Fruit fly (Drosophila melanogaster) whole organism, pupa: ENCODE data around the gene CG11726.

Experiments
- CG10348 ChIP-seq: fragments of 200-800 bp; sonication (Bioruptor generic); IDR thresholded peaks from 2 replicates; pipeline ENCODE4 v1.3.6; 2022; ENCODE audit warnings: missing biosample characterization, missing genetic modification characterization
- CG12605 ChIP-seq: fragments of 200-800 bp; sonication (Bioruptor generic); IDR thresholded peaks from 2 replicates; pipeline ENCODE4 v1.3.6; 2022; ENCODE audit warnings: missing biosample characterization, missing genetic modification characterization
- CG13204 ChIP-seq: fragments of 200-800 bp; sonication (Bioruptor generic); optimal IDR thresholded peaks from 2 replicates; lab custom pipeline; 2018; ENCODE audit warnings: missing biosample characterization, mild to moderate bottlenecking, missing genetic modification characterization, moderate library complexity
- CG14655 ChIP-seq: fragments of 200-800 bp; sonication (Bioruptor generic); optimal IDR thresholded peaks from 3 replicates; lab custom pipeline; 2017; ENCODE audit warnings: mild to moderate bottlenecking, missing biosample characterization, missing genetic modification reagents, missing genetic modification characterization
- CG15710 ChIP-seq: fragments of 200-800 bp; sonication (Bioruptor generic); optimal IDR thresholded peaks from 2 replicates; lab custom pipeline; 2018; ENCODE audit warnings: missing biosample characterization, mild to moderate bottlenecking, missing genetic modification characterization, moderate library complexity
- CG17806 ChIP-seq: fragments of 200-800 bp; sonication (Bioruptor generic); optimal IDR thresholded peaks from 2 replicates; lab custom pipeline; 2018; ENCODE audit warnings: missing biosample characterization, mild to moderate bottlenecking, missing genetic modification characterization, moderate library complexity
- CG32121 ChIP-seq: fragments of 200-800 bp; sonication (Bioruptor generic); IDR thresholded peaks from 2 replicates; pipeline ENCODE4 v1.3.6; 2022; ENCODE audit warnings: missing biosample characterization, missing genetic modification characterization
- CG34367 ChIP-seq: fragments of 200-800 bp; sonication (Bioruptor generic); optimal IDR thresholded peaks from 2 replicates; lab custom pipeline; 2018; ENCODE audit warnings: missing biosample characterization, mild to moderate bottlenecking, missing genetic modification characterization
- CG4496 ChIP-seq: fragments of 200-800 bp; sonication (Bioruptor generic); IDR thresholded peaks from 3 replicates; pipeline ENCODE4 v1.3.6; 2022; ENCODE audit warnings: missing biosample characterization, missing genetic modification characterization
- CG8159 ChIP-seq: fragments of 200-800 bp; sonication (Bioruptor generic); optimal IDR thresholded peaks from 3 replicates; lab custom pipeline; 2018; ENCODE audit warnings: missing biosample characterization, mild to moderate bottlenecking, missing genetic modification characterization, moderate library complexity
- CG8301 ChIP-seq: fragments of 200-800 bp; sonication (Bioruptor generic); optimal IDR thresholded peaks from 2 replicates; lab custom pipeline; 2018; ENCODE audit warnings: missing biosample characterization, mild to moderate bottlenecking, missing genetic modification characterization
- CG9948 ChIP-seq: fragments of 200-800 bp; sonication (Bioruptor generic); optimal IDR thresholded peaks from 2 replicates; lab custom pipeline; 2018; ENCODE audit warnings: missing biosample characterization, mild to moderate bottlenecking, missing genetic modification characterization, moderate library complexity
- D1 ChIP-seq: fragments of 200-800 bp; sonication (Bioruptor generic); optimal IDR thresholded peaks from 2 replicates; lab custom pipeline; 2018; ENCODE audit warnings: missing biosample characterization, mild to moderate bottlenecking, missing genetic modification characterization, moderate library complexity
- EcR ChIP-seq: fragments of 200-800 bp; sonication (Bioruptor generic); optimal IDR thresholded peaks from 3 replicates; lab custom pipeline; 2019; ENCODE audit warnings: missing biosample characterization, missing genetic modification characterization, mild to moderate bottlenecking, moderate library complexity, missing genetic modification reagents
- Ets98B ChIP-seq: fragments of 200-800 bp; sonication (Bioruptor generic); IDR thresholded peaks from 2 replicates; pipeline ENCODE4 v1.3.6; 2022; ENCODE audit warnings: missing biosample characterization, missing genetic modification characterization
- Pif1A ChIP-seq: fragments of 200-800 bp; sonication (Bioruptor generic); optimal IDR thresholded peaks from 3 replicates; lab custom pipeline; 2016; ENCODE audit warnings: missing biosample characterization, missing genetic modification characterization
- Pif1B ChIP-seq: fragments of 200-800 bp; sonication (Bioruptor generic); optimal IDR thresholded peaks from 3 replicates; lab custom pipeline; 2016; ENCODE audit warnings: missing biosample characterization, missing genetic modification characterization
- Snoo ChIP-seq: fragments of 200-800 bp; sonication (Bioruptor generic); optimal IDR thresholded peaks from 3 replicates; lab custom pipeline; 2017; ENCODE audit warnings: missing biosample characterization, mild to moderate bottlenecking, missing genetic modification characterization, inconsistent platforms
- fd96Ca ChIP-seq: fragments of 200-800 bp; sonication (Bioruptor generic); IDR thresholded peaks from 3 replicates; pipeline ENCODE4 v1.3.6; 2022; ENCODE audit warnings: missing biosample characterization, missing genetic modification characterization
- gl ChIP-seq: fragments of 200-800 bp; sonication (Bioruptor generic); optimal IDR thresholded peaks from 2 replicates; lab custom pipeline; 2018; ENCODE audit warnings: missing biosample characterization, mild to moderate bottlenecking, missing genetic modification characterization
- rn ChIP-seq: fragments of 200-800 bp; sonication (Bioruptor generic); IDR thresholded peaks from 2 replicates; pipeline ENCODE4 v1.3.6; 2022; ENCODE audit warnings: missing biosample characterization, missing genetic modification characterization

The CG11726 gene

DNA sequence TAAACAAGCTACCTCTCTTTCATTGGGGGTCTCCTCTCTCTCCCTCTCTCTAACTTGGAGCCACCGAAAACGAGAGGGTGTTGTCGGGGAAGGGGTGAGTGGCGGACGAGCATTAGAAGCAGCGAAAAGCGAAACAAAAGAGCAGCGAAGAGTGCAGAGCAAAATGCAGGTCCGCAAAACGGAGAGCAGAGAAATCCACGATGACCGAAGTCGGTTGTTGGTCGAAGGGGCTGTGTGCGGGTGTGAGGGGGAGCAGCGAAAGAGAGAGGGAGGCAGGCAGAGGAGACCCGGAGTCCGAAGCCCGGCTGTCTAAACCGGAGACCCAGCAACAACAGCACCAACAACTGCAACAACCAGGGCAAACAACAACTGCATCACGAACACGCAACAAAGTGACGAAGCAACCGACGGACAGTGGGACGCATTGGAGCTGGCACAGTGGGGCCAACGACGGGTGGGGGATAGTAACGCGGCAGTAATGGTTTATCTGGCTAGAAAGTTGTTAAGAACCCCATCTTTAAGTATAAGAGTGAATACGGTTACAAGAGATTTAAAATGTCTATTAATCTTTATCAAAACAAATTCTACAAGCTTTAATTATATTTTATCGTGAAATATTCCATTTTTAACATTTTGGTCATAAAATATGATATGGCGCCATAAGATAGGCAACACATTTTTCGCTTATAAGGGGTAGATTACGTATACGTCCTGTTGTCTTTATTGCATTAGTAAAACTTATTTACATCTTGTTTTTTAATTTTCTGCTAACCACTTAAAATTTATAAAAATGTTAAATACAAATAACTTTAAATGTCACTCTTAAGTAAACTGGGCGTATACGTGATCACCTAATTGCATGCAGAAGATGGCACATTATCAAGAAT lies 28.8 kb upstream of the CG11726 start:
- TF ChIP-seq CG8301 (no peak), EcR (GFP tag; lab: Kevin White, UChicago) (peak; percentile 52), fd96Ca (GFP tag; lab: Robert Waterston, UW) (peak; percentile 67), CG12605 (peak; percentile 46), Snoo (tag; lab: Kevin White, UChicago) (no peak), CG34367 (tag; lab: Kevin White, UChicago) (no peak), gl (tag; lab: Kevin White, UChicago) (no peak), Pif1B (no peak), CG4496 (GFP tag; lab: Robert Waterston, UW) (peak; percentile 64), Pif1A (no peak), CG17806 (peak; percentile 24), CG32121 (peak; percentile 59), D1 (tag; lab: Kevin White, UChicago) (peak; percentile 10), CG9948 (peak; percentile 32), rn (GFP tag; lab: Robert Waterston, UW) (no peak), CG15710 (tag; lab: Kevin White, UChicago) (peak; percentile 15), CG13204 (GFP tag; lab: Kevin White, UChicago) (no peak), CG10348 (no peak), CG14655 (GFP tag; lab: Kevin White, UChicago) (peak; percentile 36), Ets98B (GFP tag; lab: Robert Waterston, UW) (peak; percentile 80), CG8159 (tag; lab: Kevin White, UChicago) (peak; percentile 54)

- TF ChIP-seq fd96Ca (GFP tag; lab: Robert Waterston, UW) (peak; percentile 85), CG9948 (no peak), CG4496 (GFP tag; lab: Robert Waterston, UW) (peak; percentile 90), CG17806 (no peak), Pif1A (no peak), Snoo (tag; lab: Kevin White, UChicago) (no peak), EcR (GFP tag; lab: Kevin White, UChicago) (peak; percentile 97), CG15710 (tag; lab: Kevin White, UChicago) (no peak), CG10348 (no peak), Ets98B (GFP tag; lab: Robert Waterston, UW) (peak; percentile 80), CG14655 (GFP tag; lab: Kevin White, UChicago) (no peak), Pif1B (peak; percentile 4), CG13204 (GFP tag; lab: Kevin White, UChicago) (peak; percentile 90), D1 (tag; lab: Kevin White, UChicago) (no peak), CG32121 (peak; percentile 88), CG34367 (tag; lab: Kevin White, UChicago) (no peak), CG12605 (peak; percentile 77), rn (GFP tag; lab: Robert Waterston, UW) (no peak), CG8159 (tag; lab: Kevin White, UChicago) (no peak), CG8301 (peak; percentile 15), gl (tag; lab: Kevin White, UChicago) (peak; percentile 67)
Measured at dm6 chr3L:11366422-11366821, 28.1 kb upstream of the CG11726 start.

dm6 chr3L:11367797-11368196 lies 26.7 kb upstream of the CG11726 start:
- TF ChIP-seq rn (GFP tag; lab: Robert Waterston, UW) (no peak), CG8301 (no peak), Ets98B (GFP tag; lab: Robert Waterston, UW) (no peak), CG32121 (peak; percentile 13), CG14655 (GFP tag; lab: Kevin White, UChicago) (peak; percentile 37), CG15710 (tag; lab: Kevin White, UChicago) (no peak), CG8159 (tag; lab: Kevin White, UChicago) (peak; percentile 16), CG17806 (no peak), CG9948 (peak; percentile 1), fd96Ca (GFP tag; lab: Robert Waterston, UW) (no peak), CG4496 (GFP tag; lab: Robert Waterston, UW) (peak; percentile 46; the same call in 2 of the 3 replicates), Snoo (tag; lab: Kevin White, UChicago) (no peak)

- TF ChIP-seq fd96Ca (GFP tag; lab: Robert Waterston, UW): peak; percentile 93
- TF ChIP-seq Pif1A: peak; percentile 87
- peak; percentile 80 for TF ChIP-seq CG32121
- TF ChIP-seq D1 (tag; lab: Kevin White, UChicago): peak; percentile 76
- TF ChIP-seq Ets98B (GFP tag; lab: Robert Waterston, UW): peak; percentile 91
- peak; percentile 76 for TF ChIP-seq Snoo (tag; lab: Kevin White, UChicago)
- TF ChIP-seq CG34367 (tag; lab: Kevin White, UChicago): peak; percentile 87
- TF ChIP-seq CG13204 (GFP tag; lab: Kevin White, UChicago): peak; percentile 97
- peak; percentile 86 for TF ChIP-seq Pif1B
- peak; percentile 75 for TF ChIP-seq CG15710 (tag; lab: Kevin White, UChicago)
- peak; percentile 61 for TF ChIP-seq CG17806
- TF ChIP-seq CG4496 (GFP tag; lab: Robert Waterston, UW): peak; percentile 93
- peak; percentile 99 for TF ChIP-seq gl (tag; lab: Kevin White, UChicago)
- no peak for TF ChIP-seq CG10348
- peak; percentile 82 for TF ChIP-seq CG9948
- peak; percentile 89 for TF ChIP-seq CG8159 (tag; lab: Kevin White, UChicago)
- peak; percentile 85 for TF ChIP-seq CG14655 (GFP tag; lab: Kevin White, UChicago)
- TF ChIP-seq EcR (GFP tag; lab: Kevin White, UChicago): peak; percentile 71
- peak; percentile 97 for TF ChIP-seq CG12605
- TF ChIP-seq rn (GFP tag; lab: Robert Waterston, UW): peak; percentile 69; the same call in 1 of the 2 replicates
- peak; percentile 61 for TF ChIP-seq CG8301
Measured at dm6 chr3L:11368319-11369299, 25.9 kb upstream of the CG11726 start.
